Worm (Caenorhabditis elegans) whole organism, L4 larva: Measurements from ENCODE around the gene F52D2.5.
A peak's percentile ranks its signal among the peaks of the same experiment; 100 is the strongest.

Source experiments
- F44E2.7 ChIP-seq: fragments of 200-800 bp; sonication (Bioruptor generic); IDR thresholded peaks from 2 replicates; pipeline ENCODE4 v2.1.2; 2022; ENCODE audit warnings: missing genetic modification characterization, missing compliant biosample characterization
- R02D3.7 ChIP-seq: fragments of 150-350 bp; sonication (generic microtip); optimal IDR thresholded peaks from 3 replicates; lab custom pipeline; 2014; ENCODE audit warnings: missing biosample characterization, missing genetic modification characterization
- T26A8.4 ChIP-seq: fragments of 200-800 bp; sonication (Bioruptor generic); IDR thresholded peaks from 2 replicates; pipeline ENCODE4 v1.3.6; 2022; ENCODE audit warnings: missing genetic modification characterization, missing compliant biosample characterization
- Y105C5A.15 ChIP-seq: fragments of 200-800 bp; sonication (Bioruptor generic); IDR thresholded peaks from 2 replicates; pipeline ENCODE4 v1.3.6; 2022; ENCODE audit warnings: missing genetic modification characterization, missing compliant biosample characterization
- ZK337.2 ChIP-seq: fragments of 200-800 bp; sonication (Bioruptor generic); IDR thresholded peaks from 2 replicates; pipeline ENCODE4 v1.3.6; 2022; ENCODE audit warnings: missing genetic modification reagents, missing genetic modification characterization, missing compliant biosample characterization
- aha-1 ChIP-seq: fragments of 150-350 bp; peaks from one replicate; lab custom pipeline; 2014; ENCODE audit warnings: missing biosample characterization, missing genetic modification characterization
- ama-1 ChIP-seq: fragments of 150-350 bp; optimal IDR thresholded peaks from 2 replicates; lab custom pipeline; 2014; ENCODE audit warnings: inconsistent platforms, mixed read lengths
- ceh-32 ChIP-seq: sonication (generic microtip); optimal IDR thresholded peaks from 2 replicates; lab custom pipeline; 2016; ENCODE audit warnings: mild to moderate bottlenecking, missing genetic modification characterization, missing compliant biosample characterization; ENCODE audit not compliant: poor library complexity
- ceh-62 ChIP-seq: sonication (generic microtip); optimal IDR thresholded peaks from 2 replicates; lab custom pipeline; 2017; ENCODE audit warnings: missing biosample characterization, missing genetic modification characterization
- ceh-82 ChIP-seq: sonication (generic microtip); optimal IDR thresholded peaks from 2 replicates; lab custom pipeline; 2017; ENCODE audit warnings: missing biosample characterization, missing genetic modification characterization
- ctbp-1 ChIP-seq: fragments of 200-800 bp; sonication (Bioruptor generic); IDR thresholded peaks from 2 replicates; pipeline ENCODE4 v1.3.6; 2022; ENCODE audit warnings: missing genetic modification reagents, missing genetic modification characterization, missing compliant biosample characterization
- daf-16 ChIP-seq, 3 experiments: sonication (generic microtip); optimal IDR thresholded peaks; 2 replicates each; lab custom pipeline; 2016 to 2017; ENCODE audit warnings: missing genetic modification characterization in 3 of 3, missing genetic modification reagents in 3 of 3, mild to moderate bottlenecking in 2 of 3, missing compliant biosample characterization in 2 of 3, missing biosample characterization in 1 of 3, moderate library complexity in 1 of 3
- daf-8 ChIP-seq: fragments of 200-800 bp; sonication (Bioruptor generic); IDR thresholded peaks from 2 replicates; pipeline ENCODE4 v1.3.6; 2022; ENCODE audit warnings: missing genetic modification characterization, missing compliant biosample characterization
- dmd-6 ChIP-seq: fragments of 200-800 bp; sonication (Bioruptor generic); IDR thresholded peaks from 2 replicates; pipeline ENCODE4 v1.3.6; 2022; ENCODE audit warnings: missing genetic modification reagents, missing genetic modification characterization, missing compliant biosample characterization
- dpl-1 ChIP-seq: fragments of 150-350 bp; optimal IDR thresholded peaks from 2 replicates; lab custom pipeline; 2014; ENCODE audit warnings: missing biosample characterization, missing genetic modification reagents, missing genetic modification characterization
- dve-1 ChIP-seq: sonication (generic microtip); optimal IDR thresholded peaks from 2 replicates; lab custom pipeline; 2017; ENCODE audit warnings: antibody characterized with exemption, mild to moderate bottlenecking, missing genetic modification characterization, missing compliant biosample characterization; ENCODE audit not compliant: insufficient read depth
- gei-8 ChIP-seq: fragments of 200-800 bp; sonication (Bioruptor generic); optimal IDR thresholded peaks from 2 replicates; lab custom pipeline; 2018; ENCODE audit warnings: mild to moderate bottlenecking, missing genetic modification characterization, missing compliant biosample characterization
- hlh-11 ChIP-seq: fragments of 200-800 bp; sonication (Bioruptor generic); optimal IDR thresholded peaks from 2 replicates; lab custom pipeline; 2018; ENCODE audit warnings: mild to moderate bottlenecking, missing genetic modification characterization, missing compliant biosample characterization
- hmg-1.1 ChIP-seq: fragments of 200-800 bp; sonication (Bioruptor generic); IDR thresholded peaks from 2 replicates; pipeline ENCODE4 v1.3.6; 2022; ENCODE audit warnings: missing genetic modification reagents, missing genetic modification characterization, missing compliant biosample characterization
- lim-7 ChIP-seq: fragments of 200-800 bp; sonication (Bioruptor generic); IDR thresholded peaks from 2 replicates; pipeline ENCODE4 v1.3.6; 2022; ENCODE audit warnings: missing genetic modification characterization, missing compliant biosample characterization
- lin-15B ChIP-seq: fragments of 150-350 bp; sonication (generic microtip); optimal IDR thresholded peaks from 3 replicates; lab custom pipeline; 2014; ENCODE audit warnings: missing biosample characterization, missing genetic modification characterization
- lin-38 ChIP-seq: fragments of 200-800 bp; sonication (Bioruptor generic); IDR thresholded peaks from 2 replicates; pipeline ENCODE4 v1.3.6; 2022; ENCODE audit warnings: missing genetic modification reagents, missing genetic modification characterization, missing compliant biosample characterization
- lin-39 ChIP-seq: fragments of 150-350 bp; optimal IDR thresholded peaks from 2 replicates; lab custom pipeline; 2014; ENCODE audit warnings: missing biosample characterization, missing genetic modification reagents, missing genetic modification characterization
- lir-3 ChIP-seq: sonication (generic microtip); optimal IDR thresholded peaks from 2 replicates; lab custom pipeline; 2016; ENCODE audit warnings: mild to moderate bottlenecking, missing genetic modification characterization, missing compliant biosample characterization
- madf-9 ChIP-seq: fragments of 200-800 bp; sonication (Bioruptor generic); conservative IDR thresholded peaks from 2 replicates; pipeline ENCODE4 v1.3.6; 2022; ENCODE audit warnings: missing genetic modification reagents, missing genetic modification characterization, missing compliant biosample characterization
- mdl-1 ChIP-seq, 2 experiments: fragments of 150-350 bp in 1 of 2; sonication (generic microtip) in 1 of 2; optimal IDR thresholded peaks; 2 replicates each; lab custom pipeline; 2014 to 2017; ENCODE audit warnings: missing biosample characterization in 2 of 2, missing genetic modification characterization in 2 of 2
- mes-2 ChIP-seq: sonication (generic microtip); optimal IDR thresholded peaks from 2 replicates; lab custom pipeline; 2016; ENCODE audit warnings: missing genotype, mild to moderate bottlenecking, missing genetic modification characterization, missing compliant biosample characterization; ENCODE audit not compliant: poor library complexity, severe bottlenecking
- mxl-2 ChIP-seq: fragments of 200-800 bp; sonication (Bioruptor generic); conservative IDR thresholded peaks from 2 replicates; pipeline ENCODE4 v1.3.6; 2022; ENCODE audit warnings: missing genetic modification reagents, missing genetic modification characterization, missing compliant biosample characterization
- nhr-10 ChIP-seq: fragments of 150-350 bp; optimal IDR thresholded peaks from 2 replicates; lab custom pipeline; 2014; ENCODE audit warnings: missing biosample characterization, missing genetic modification characterization
- nhr-102 ChIP-seq: sonication (generic microtip); optimal IDR thresholded peaks from 2 replicates; lab custom pipeline; 2016; ENCODE audit warnings: mild to moderate bottlenecking, missing genetic modification characterization, moderate library complexity, missing compliant biosample characterization
- nhr-28 ChIP-seq: fragments of 150-350 bp; optimal IDR thresholded peaks from 2 replicates; lab custom pipeline; 2014; ENCODE audit warnings: missing biosample characterization, missing genetic modification characterization
- nhr-41 ChIP-seq: fragments of 200-800 bp; sonication (Bioruptor generic); IDR thresholded peaks from 2 replicates; pipeline ENCODE4 v1.3.6; 2022; ENCODE audit warnings: missing genetic modification reagents, missing genetic modification characterization, missing compliant biosample characterization
- nhr-48 ChIP-seq: sonication (generic microtip); optimal IDR thresholded peaks from 2 replicates; lab custom pipeline; 2016; ENCODE audit warnings: mild to moderate bottlenecking, missing genetic modification characterization, missing compliant biosample characterization
- nhr-77 ChIP-seq: fragments of 150-350 bp; optimal IDR thresholded peaks from 2 replicates; lab custom pipeline; 2014; ENCODE audit warnings: missing biosample characterization, missing genetic modification characterization
- php-3 ChIP-seq: fragments of 200-800 bp; sonication (Bioruptor generic); IDR thresholded peaks from 2 replicates; pipeline ENCODE4 v1.3.6; 2022; ENCODE audit warnings: missing genetic modification reagents, missing genetic modification characterization, missing compliant biosample characterization
- pqm-1 ChIP-seq: sonication (generic microtip); optimal IDR thresholded peaks from 2 replicates; lab custom pipeline; 2017; ENCODE audit warnings: missing biosample characterization, missing genetic modification characterization
- sdz-12 ChIP-seq: fragments of 200-800 bp; sonication (Bioruptor generic); optimal IDR thresholded peaks from 2 replicates; lab custom pipeline; 2018; ENCODE audit warnings: mild to moderate bottlenecking, missing genetic modification characterization, missing compliant biosample characterization
- set-16 ChIP-seq: fragments of 200-800 bp; sonication (Bioruptor generic); IDR thresholded peaks from 2 replicates; pipeline ENCODE4 v1.3.6; 2022; ENCODE audit warnings: missing genetic modification reagents, missing genetic modification characterization, missing compliant biosample characterization
- spr-3 ChIP-seq: fragments of 200-800 bp; sonication (Bioruptor generic); optimal IDR thresholded peaks from 2 replicates; lab custom pipeline; 2018; ENCODE audit warnings: mild to moderate bottlenecking, missing genetic modification characterization, missing compliant biosample characterization
- tag-97 ChIP-seq: fragments of 200-800 bp; sonication (Bioruptor generic); IDR thresholded peaks from 2 replicates; pipeline ENCODE4 v1.3.6; 2022; ENCODE audit warnings: missing genetic modification characterization, missing compliant biosample characterization
- tra-1 ChIP-seq: fragments of 200-800 bp; sonication (Bioruptor generic); IDR thresholded peaks from 2 replicates; pipeline ENCODE4 v1.3.6; 2022; ENCODE audit warnings: missing genetic modification reagents, missing genetic modification characterization, missing compliant biosample characterization
- unc-62 ChIP-seq, 3 experiments: fragments of 150-350 bp in 1 of 3; sonication (generic microtip); optimal IDR thresholded peaks in 2 of 3; peaks in 1 of 3; 1 replicate in 1 of 3; 2 replicates in 2 of 3; lab custom pipeline; 2014 to 2017; ENCODE audit warnings: missing biosample characterization in 3 of 3, missing genetic modification characterization in 3 of 3, missing genetic modification reagents in 3 of 3, missing genotype in 1 of 3
- zag-1 ChIP-seq: fragments of 150-350 bp; optimal IDR thresholded peaks from 2 replicates; lab custom pipeline; 2014; ENCODE audit warnings: missing biosample characterization, missing genetic modification characterization
- zfp-2 ChIP-seq: sonication (generic microtip); optimal IDR thresholded peaks from 2 replicates; lab custom pipeline; 2016; ENCODE audit warnings: mild to moderate bottlenecking, missing genetic modification characterization, missing compliant biosample characterization
- zip-2 ChIP-seq: fragments of 150-350 bp; optimal IDR thresholded peaks from 2 replicates; lab custom pipeline; 2014; ENCODE audit warnings: missing biosample characterization, missing genetic modification characterization
- ztf-11 ChIP-seq: fragments of 150-350 bp; optimal IDR thresholded peaks from 2 replicates; lab custom pipeline; 2014; ENCODE audit warnings: missing biosample characterization, missing genetic modification characterization
- ztf-7 ChIP-seq: fragments of 150-350 bp; optimal IDR thresholded peaks from 2 replicates; lab custom pipeline; 2014; ENCODE audit warnings: missing biosample characterization, missing genetic modification characterization

Gene F52D2.5

DNA sequence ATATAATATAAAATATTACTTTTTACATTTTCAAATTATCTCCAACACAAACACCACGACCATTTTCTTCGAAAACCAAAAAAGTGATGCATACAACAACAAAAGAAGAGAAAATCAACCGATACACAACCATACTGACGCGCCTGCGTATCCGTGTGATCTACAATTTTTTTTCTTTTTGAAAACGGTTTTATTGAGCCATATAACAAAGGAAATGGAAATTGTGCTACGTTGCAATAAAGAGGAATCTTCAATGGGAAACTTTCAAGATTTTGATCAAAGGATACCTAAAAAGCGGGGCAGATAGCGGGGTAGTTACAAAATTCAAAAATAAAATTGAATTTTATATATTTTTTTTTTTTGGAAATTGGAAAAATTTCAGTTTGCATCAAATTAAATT is at the start of gene F52D2.5:
Gene F52D2.5, minus strand, starts transcription at position 101 of the 400 bp plus-strand sequence.
- no peak for TF ChIP-seq dpl-1 (GFP tag; lab: Kevin White, UChicago)
- no peak for TF ChIP-seq php-3 (GFP tag; lab: Robert Waterston, UW)
- TF ChIP-seq gei-8 (GFP tag; lab: Kevin White, UChicago): no peak
- TF ChIP-seq Y105C5A.15 (GFP tag; lab: Robert Waterston, UW): no peak
- no peak for TF ChIP-seq nhr-41
- TF ChIP-seq nhr-102 (tag; lab: Kevin White, UChicago): no peak
- TF ChIP-seq sdz-12 (GFP tag; lab: Kevin White, UChicago): no peak
- TF ChIP-seq set-16: no peak

DNA sequence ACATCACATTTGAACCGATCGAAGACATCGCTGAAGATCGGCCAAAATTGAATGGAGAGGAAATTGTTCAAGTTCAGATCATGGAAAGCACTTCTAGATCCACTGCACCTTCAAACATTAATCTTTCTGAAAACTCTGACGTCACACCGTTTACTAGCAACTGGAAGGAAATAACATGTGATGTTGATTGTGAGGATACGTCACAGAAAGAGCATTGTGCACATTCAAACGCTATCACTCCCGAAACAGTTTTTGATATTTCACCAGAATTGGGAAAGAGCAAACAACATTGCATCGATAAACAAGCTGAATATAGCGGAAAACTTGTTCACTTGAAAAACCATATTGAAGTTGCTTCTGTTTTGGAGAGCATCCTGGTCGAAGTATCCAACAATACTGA is 47.0 kb upstream of the F52D2.5 start:
- no peak for TF ChIP-seq spr-3 (GFP tag; lab: Kevin White, UChicago)
- no peak for TF ChIP-seq lin-15B (tag; lab: Kevin White, UChicago)
- no peak for TF ChIP-seq T26A8.4 (GFP tag; lab: Robert Waterston, UW)
- TF ChIP-seq hmg-1.1 (GFP tag; lab: Robert Waterston, UW): no peak
- TF ChIP-seq dve-1 (tag; lab: Kevin White, UChicago): peak; percentile 29
- no peak for TF ChIP-seq zfp-2 (tag; lab: Kevin White, UChicago)
- no peak for TF ChIP-seq daf-16 (GFP tag; optimal IDR thresholded peaks at IDR 0.05; lab: Kevin White, UChicago)
- peak; percentile 95 for TF ChIP-seq daf-16 (tag; optimal IDR thresholded peaks at IDR 0.05; lab: Kevin White, UChicago)
- no peak for TF ChIP-seq aha-1 (tag; lab: Kevin White, UChicago)
- TF ChIP-seq nhr-28: peak; percentile 56
- TF ChIP-seq ceh-82 (tag; lab: Kevin White, UChicago): no peak
- TF ChIP-seq lin-38 (GFP tag; lab: Robert Waterston, UW): no peak
- no peak for TF ChIP-seq ZK337.2 (GFP tag; lab: Robert Waterston, UW)
- TF ChIP-seq pqm-1 (tag; lab: Kevin White, UChicago): peak; percentile 45
- no peak for TF ChIP-seq lin-39
- no peak for TF ChIP-seq mxl-2
- no peak for TF ChIP-seq lir-3 (tag; lab: Kevin White, UChicago)
- no peak for TF ChIP-seq mdl-1 (tag; optimal IDR thresholded peaks at IDR 0.05; lab: Kevin White, UChicago)
- TF ChIP-seq nhr-77 (tag; lab: Kevin White, UChicago): peak; percentile 55

DNA sequence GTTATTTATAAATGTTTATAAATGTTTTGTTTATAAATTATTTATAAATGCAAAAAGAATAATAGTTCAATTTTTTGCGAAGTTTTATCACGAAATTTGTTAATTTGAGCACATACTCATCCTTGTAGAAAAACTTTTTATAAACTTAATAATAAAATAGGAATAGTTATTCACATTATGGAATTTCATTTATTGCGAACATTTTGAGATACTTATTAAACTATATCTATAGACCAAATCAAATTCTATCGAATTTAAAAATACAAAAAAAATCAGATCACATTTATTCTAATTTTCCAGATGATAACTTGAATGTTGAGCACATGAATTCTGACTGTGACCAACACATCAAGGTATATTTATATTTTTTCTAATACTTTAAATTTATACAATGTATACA is 44.2 kb upstream of the F52D2.5 start, which contains the start of gene Y102A11A.3:
Gene Y102A11A.3, plus strand, starts transcription at position 301 of the 400 bp plus-strand sequence.
- no peak for TF ChIP-seq mxl-2
- TF ChIP-seq dpl-1 (GFP tag; lab: Kevin White, UChicago): no peak
- no peak for TF ChIP-seq ama-1
- no peak for TF ChIP-seq F44E2.7 (GFP tag; lab: Robert Waterston, UW)
- no peak for TF ChIP-seq Y105C5A.15 (GFP tag; lab: Robert Waterston, UW)
- no peak for TF ChIP-seq zip-2 (tag; lab: Kevin White, UChicago)
- no peak for TF ChIP-seq ztf-11

DNA sequence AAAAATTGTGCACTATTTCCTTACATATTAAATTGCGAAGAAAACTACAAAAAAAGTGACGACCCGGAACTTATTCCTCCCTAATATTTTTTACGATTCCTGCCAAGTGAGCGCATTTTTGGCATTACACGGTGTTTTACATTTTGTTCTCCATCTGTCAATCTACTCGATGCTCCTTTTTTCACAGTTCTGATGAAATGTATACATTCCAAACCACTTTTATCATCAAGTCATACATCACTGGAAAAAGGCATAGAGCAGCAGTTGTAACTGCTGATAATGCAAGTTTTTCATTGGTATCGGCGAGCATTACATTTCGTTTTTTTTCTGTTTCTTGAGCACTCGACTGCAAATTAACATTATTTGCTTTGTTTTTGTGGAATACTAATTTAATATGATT is 43.6 kb upstream of the F52D2.5 start:
- TF ChIP-seq madf-9 (GFP tag; lab: Robert Waterston, UW) (no peak), mes-2 (tag; lab: Kevin White, UChicago) (peak; percentile 31), ceh-62 (no peak), nhr-48 (tag; lab: Kevin White, UChicago) (no peak), zag-1 (tag; lab: Kevin White, UChicago) (no peak), ceh-32 (tag; lab: Kevin White, UChicago) (no peak), daf-16 (GFP tag; optimal IDR thresholded peaks at IDR 0.05; lab: Kevin White, UChicago) (no peak), daf-16 (tag; optimal IDR thresholded peaks at IDR 0.05; lab: Kevin White, UChicago) (peak; percentile 35), dmd-6 (peak; percentile 72), nhr-10 (tag; lab: Kevin White, UChicago) (no peak), unc-62 (GFP tag; optimal IDR thresholded peaks at IDR 0.05 in 1 of 2; lab: Kevin White, UChicago) (no peak), unc-62 (tag; optimal IDR thresholded peaks at IDR 0.05; lab: Kevin White, UChicago) (no peak), lin-15B (tag; lab: Kevin White, UChicago) (no peak), lim-7 (GFP tag; lab: Robert Waterston, UW) (no peak), tag-97 (GFP tag; lab: Robert Waterston, UW) (no peak), set-16 (no peak), daf-8 (no peak), ztf-7 (no peak), R02D3.7 (tag; lab: Kevin White, UChicago) (no peak), hlh-11 (peak; percentile 44), ctbp-1 (no peak), tra-1 (GFP tag; lab: Robert Waterston, UW) (0 out of 2 replicates have a peak, but pooled peaks have one; percentile 60)
